Fruit fly (Drosophila melanogaster): Measurements from ENCODE around the gene Cul6.

Gene Cul6

DNA sequence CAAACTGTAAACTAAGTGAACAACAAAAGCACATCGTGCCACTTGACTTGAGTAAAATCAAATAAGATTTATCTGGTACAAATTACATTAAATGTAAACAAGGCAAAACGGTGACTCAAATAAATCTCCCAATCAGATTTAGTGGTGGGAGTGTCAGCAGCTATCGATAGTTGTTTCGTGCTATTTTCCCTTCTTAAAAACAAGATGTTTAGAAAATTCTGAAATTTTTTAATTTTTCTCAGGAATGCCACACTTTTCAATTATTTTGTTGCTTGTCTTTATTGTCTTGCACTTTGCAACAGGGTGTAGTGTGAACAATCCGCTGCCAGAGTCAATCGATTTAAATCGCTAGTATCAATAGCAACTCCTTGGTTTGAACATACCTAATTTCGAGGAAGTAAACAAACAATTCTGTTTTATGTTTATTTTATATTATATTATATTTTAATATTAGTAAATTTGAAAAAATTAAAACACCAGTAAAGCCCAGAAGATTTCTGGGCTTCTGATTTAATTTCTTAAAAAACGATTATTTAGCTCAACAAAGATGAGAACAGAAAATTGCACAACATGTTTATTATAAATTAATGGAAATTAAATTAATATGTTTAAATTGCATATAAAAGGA is 3.8 kb upstream of the Cul6 start, which contains the start of gene MICAL-like:
Gene MICAL-like, minus strand, starts transcription at position 138 of the 628 bp plus-strand sequence.
- TF ChIP-seq cic (GFP tag; optimal IDR thresholded peaks at IDR 0.05) (no peak), CG5204 (GFP tag; optimal IDR thresholded peaks at IDR 0.05) (no peak), CG33017 (tag; optimal IDR thresholded peaks at IDR 0.05) (no peak), Hr96 (GFP tag; optimal IDR thresholded peaks at IDR 0.05) (peak; percentile 58), Clk (GFP tag; optimal IDR thresholded peaks at IDR 0.05) (no peak), cnc (optimal IDR thresholded peaks at IDR 0.05) (no peak), Crg-1 (GFP tag; optimal IDR thresholded peaks at IDR 0.05) (peak; percentile 24), toe (GFP tag; optimal IDR thresholded peaks at IDR 0.05) (peak; percentile 53), CG7101 (tag; optimal IDR thresholded peaks at IDR 0.05) (no peak), ovo (GFP tag; optimal IDR thresholded peaks at IDR 0.05) (no peak), tj (GFP tag; optimal IDR thresholded peaks at IDR 0.05) (no peak), pad (GFP tag; optimal IDR thresholded peaks at IDR 0.05) (no peak), CG7045 (GFP tag; optimal IDR thresholded peaks at IDR 0.05) (no peak), kay (GFP tag; ENCODE audit: borderline replicate concordance) (peak; percentile 94), Mnt (GFP tag; optimal IDR thresholded peaks at IDR 0.05) (no peak), CG11617 (GFP tag; optimal IDR thresholded peaks at IDR 0.05) (no peak), CG12768 (GFP tag; optimal IDR thresholded peaks at IDR 0.05) (no peak), CG14711 (tag; optimal IDR thresholded peaks at IDR 0.05) (no peak), CG1620 (GFP tag; optimal IDR thresholded peaks at IDR 0.05) (no peak), bab1 (GFP tag; optimal IDR thresholded peaks at IDR 0.05) (no peak)

DNA sequence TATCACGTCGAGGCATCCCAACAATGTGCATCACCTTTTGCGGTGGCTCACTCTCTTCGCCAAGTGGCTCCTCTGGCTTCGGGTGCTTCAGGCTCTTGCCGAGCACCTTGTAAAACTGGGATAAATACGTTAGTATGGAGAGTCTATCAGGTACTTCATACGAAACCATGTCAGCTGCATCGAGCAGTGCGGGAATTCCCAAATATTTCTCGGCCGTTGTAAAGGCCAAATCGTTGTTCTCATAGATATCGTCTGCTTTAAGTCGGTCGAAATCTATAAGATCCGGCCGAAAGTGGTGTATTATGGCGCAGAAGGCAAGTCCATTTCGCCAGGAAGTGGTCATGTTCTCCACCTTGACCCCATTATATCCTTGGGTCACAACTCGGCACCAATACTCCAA is 3.2 kb upstream of the Cul6 start:
- no peak for TF ChIP-seq kay (GFP tag; ENCODE audit: borderline replicate concordance)
- TF ChIP-seq CG7045 (GFP tag; optimal IDR thresholded peaks at IDR 0.05) = no peak
- TF ChIP-seq CG14711 (tag; optimal IDR thresholded peaks at IDR 0.05) = no peak

DNA sequence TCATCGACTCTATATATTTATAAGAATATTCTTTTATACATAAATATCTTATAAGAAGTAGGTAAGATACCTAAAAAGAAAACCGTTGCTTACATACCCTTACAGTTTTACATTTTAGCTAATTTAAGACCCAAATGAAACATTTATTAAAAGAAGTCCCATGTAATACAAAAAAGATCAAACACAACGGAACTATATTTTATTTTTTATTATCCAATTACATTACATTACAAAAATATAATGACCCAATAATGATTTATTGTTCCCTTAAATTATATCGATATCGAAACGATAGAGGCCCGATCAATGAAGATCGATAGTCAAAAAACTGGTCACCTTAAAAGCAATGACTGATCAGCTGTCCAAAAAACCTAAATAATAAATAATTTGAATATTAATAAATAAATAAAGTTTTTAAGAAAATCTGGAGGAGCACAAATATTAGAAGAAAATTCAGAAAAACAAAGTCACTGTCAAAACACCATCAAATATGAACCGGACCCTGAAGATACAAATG is 3.5 kb downstream of the Cul6 start:
- TF ChIP-seq bab1 (GFP tag; optimal IDR thresholded peaks at IDR 0.05) (peak; percentile 34), kay (GFP tag; ENCODE audit: borderline replicate concordance) (peak; percentile 55), CG14711 (tag; optimal IDR thresholded peaks at IDR 0.05) (peak; percentile 40), Mnt (GFP tag; optimal IDR thresholded peaks at IDR 0.05) (no peak)

DNA sequence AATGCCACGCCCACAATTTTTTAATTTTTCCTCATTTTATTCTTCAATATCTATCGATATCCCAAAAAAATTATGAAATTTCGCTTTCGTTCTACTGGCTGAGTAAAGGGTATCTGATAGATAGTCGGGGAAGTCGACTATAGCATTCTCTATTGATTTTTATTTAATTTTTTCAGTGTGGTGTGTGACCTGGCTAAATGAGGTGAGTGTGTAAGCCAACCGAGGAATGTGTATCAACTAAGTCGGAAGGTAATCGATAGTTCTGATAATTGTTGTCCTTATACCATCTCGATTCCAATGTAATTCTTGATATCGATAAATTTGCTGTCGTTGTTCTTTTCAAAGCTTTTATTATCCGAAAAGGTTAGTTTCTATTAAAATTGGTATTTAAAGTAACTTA is 5.0 kb downstream of the Cul6 start, which contains the start of gene CG11263:
Gene CG11263, plus strand, starts transcription at position 328 of the 400 bp plus-strand sequence.
- TF ChIP-seq toe (GFP tag; optimal IDR thresholded peaks at IDR 0.05) (no peak), CG7045 (GFP tag; optimal IDR thresholded peaks at IDR 0.05) (no peak), CG7101 (tag; optimal IDR thresholded peaks at IDR 0.05) (peak; percentile 3)

DNA sequence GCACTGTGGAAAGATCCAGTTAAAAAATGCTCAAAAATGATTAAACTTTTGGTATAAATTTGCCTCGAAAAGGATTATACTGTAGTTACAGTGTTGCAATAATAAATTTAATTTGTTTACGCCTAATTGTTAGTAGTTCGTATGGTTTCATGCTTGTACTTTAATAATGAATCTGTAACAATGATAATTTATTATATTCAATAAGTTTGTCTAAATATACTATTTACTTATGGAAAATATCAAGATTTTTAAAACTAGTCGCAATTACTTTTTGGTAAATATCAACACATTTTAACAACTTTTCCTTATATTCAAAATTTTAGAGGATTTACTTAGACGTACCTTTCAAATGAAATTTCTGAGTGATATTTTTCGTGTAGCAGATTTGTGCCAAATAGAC is 16.6 kb downstream of the Cul6 start, which contains the start of gene CG11262:
Gene CG11262, plus strand, starts transcription at position 301 of the 400 bp plus-strand sequence.
- TF ChIP-seq CG12768 (GFP tag; optimal IDR thresholded peaks at IDR 0.05) (no peak), CG1620 (GFP tag; optimal IDR thresholded peaks at IDR 0.05) (no peak), bab1 (GFP tag; optimal IDR thresholded peaks at IDR 0.05) (no peak), kay (GFP tag; ENCODE audit: borderline replicate concordance) (no peak), cnc (optimal IDR thresholded peaks at IDR 0.05) (no peak), pad (GFP tag; optimal IDR thresholded peaks at IDR 0.05) (no peak), toe (GFP tag; optimal IDR thresholded peaks at IDR 0.05) (no peak), tj (GFP tag; optimal IDR thresholded peaks at IDR 0.05) (no peak), CG5204 (GFP tag; optimal IDR thresholded peaks at IDR 0.05) (no peak), Mnt (GFP tag; optimal IDR thresholded peaks at IDR 0.05) (no peak)

DNA sequence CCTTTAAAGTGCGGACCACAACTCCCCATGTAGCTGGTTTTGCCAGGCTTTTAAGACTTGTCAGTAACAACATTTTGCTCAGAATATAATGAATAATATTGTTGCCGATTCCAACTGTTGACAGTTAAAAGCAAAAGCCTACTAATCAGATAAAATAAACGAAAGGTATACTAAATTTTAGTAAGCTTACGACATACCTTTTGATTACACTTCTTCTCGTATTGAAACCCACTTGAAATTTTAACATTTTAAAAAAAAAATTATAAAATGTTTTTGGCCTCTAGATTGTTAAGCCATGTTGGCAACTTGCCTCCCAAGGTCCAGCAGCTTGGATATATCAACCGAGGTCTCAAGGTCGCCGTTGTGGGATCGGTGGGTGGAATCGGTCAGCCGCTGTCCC is 39.2 kb downstream of the Cul6 start, which contains the start of the genes CG10748 and CG10749:
Gene CG10748, minus strand, starts transcription at position 101 of the 400 bp plus-strand sequence.
Gene CG10749, plus strand, starts transcription at position 216 of the 400 bp plus-strand sequence.
- no peak for TF ChIP-seq cic (GFP tag; optimal IDR thresholded peaks at IDR 0.05)
- no peak for TF ChIP-seq CG14711 (tag; optimal IDR thresholded peaks at IDR 0.05)
- TF ChIP-seq CG33017 (tag; optimal IDR thresholded peaks at IDR 0.05) = no peak
- no peak for TF ChIP-seq tj (GFP tag; optimal IDR thresholded peaks at IDR 0.05)
- no peak for TF ChIP-seq CG1620 (GFP tag; optimal IDR thresholded peaks at IDR 0.05)

DNA sequence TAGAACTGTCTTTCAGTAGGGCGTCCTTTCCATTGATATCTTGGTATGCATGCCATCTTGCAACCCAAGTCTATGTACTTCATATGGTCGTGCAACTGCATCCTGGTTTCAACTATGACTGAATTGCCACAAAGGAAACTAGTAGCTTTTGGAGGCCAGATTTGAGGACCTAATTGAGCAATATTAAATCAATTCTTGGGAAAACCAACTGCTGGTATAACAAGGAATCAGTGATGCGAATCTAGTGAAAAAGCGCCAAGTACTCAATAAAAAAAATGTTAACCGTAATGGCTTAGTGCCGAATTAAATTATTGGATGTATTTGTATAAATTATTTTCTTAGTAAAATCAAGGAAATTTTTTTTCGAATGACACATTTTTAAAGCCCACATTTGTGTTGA is 43.9 kb downstream of the Cul6 start, which contains the start of gene Or69a:
Gene Or69a, minus strand, starts transcription at position 101 of the 400 bp plus-strand sequence.
- TF ChIP-seq CG11617 (GFP tag; optimal IDR thresholded peaks at IDR 0.05) (no peak), Crg-1 (GFP tag; optimal IDR thresholded peaks at IDR 0.05) (no peak), kay (GFP tag; ENCODE audit: borderline replicate concordance) (no peak), tj (GFP tag; optimal IDR thresholded peaks at IDR 0.05) (no peak), CG12768 (GFP tag; optimal IDR thresholded peaks at IDR 0.05) (no peak), Hr96 (GFP tag; optimal IDR thresholded peaks at IDR 0.05) (no peak), toe (GFP tag; optimal IDR thresholded peaks at IDR 0.05) (no peak), bab1 (GFP tag; optimal IDR thresholded peaks at IDR 0.05) (no peak), CG5204 (GFP tag; optimal IDR thresholded peaks at IDR 0.05) (no peak), cnc (optimal IDR thresholded peaks at IDR 0.05) (no peak), pad (GFP tag; optimal IDR thresholded peaks at IDR 0.05) (no peak), cic (GFP tag; optimal IDR thresholded peaks at IDR 0.05) (no peak), CG33017 (tag; optimal IDR thresholded peaks at IDR 0.05) (no peak), CG1620 (GFP tag; optimal IDR thresholded peaks at IDR 0.05) (no peak), Mnt (GFP tag; optimal IDR thresholded peaks at IDR 0.05) (no peak), CG14711 (tag; optimal IDR thresholded peaks at IDR 0.05) (no peak)

Measured in whole organism, adult.